Fruit fly (Drosophila melanogaster): ENCODE measurements around the gene Atg8a.

The Atg8a gene

dm6 chrX:10787352-10787751 lies 19.2 kb upstream of the Atg8a start:
- TF ChIP-seq toe (GFP tag; optimal IDR thresholded peaks at IDR 0.05): no peak
- peak; percentile 72 for TF ChIP-seq kay (GFP tag; ENCODE audit: borderline replicate concordance)
- TF ChIP-seq Hr96 (GFP tag; optimal IDR thresholded peaks at IDR 0.05): no peak

- TF ChIP-seq toe (GFP tag; optimal IDR thresholded peaks at IDR 0.05) (no peak), ovo (GFP tag; optimal IDR thresholded peaks at IDR 0.05) (no peak), CG11617 (GFP tag; optimal IDR thresholded peaks at IDR 0.05) (peak; percentile 9), Clk (GFP tag; optimal IDR thresholded peaks at IDR 0.05) (no peak), CG1620 (GFP tag; optimal IDR thresholded peaks at IDR 0.05) (peak; percentile 34), CG7045 (GFP tag; optimal IDR thresholded peaks at IDR 0.05) (no peak), Hr96 (GFP tag; optimal IDR thresholded peaks at IDR 0.05) (no peak), CG5204 (GFP tag; optimal IDR thresholded peaks at IDR 0.05) (no peak), cic (GFP tag; optimal IDR thresholded peaks at IDR 0.05) (no peak), cnc (optimal IDR thresholded peaks at IDR 0.05) (no peak), CG14711 (tag; optimal IDR thresholded peaks at IDR 0.05) (no peak), CG33017 (tag; optimal IDR thresholded peaks at IDR 0.05) (peak; percentile 33), kay (GFP tag; ENCODE audit: borderline replicate concordance) (no peak), tj (GFP tag; optimal IDR thresholded peaks at IDR 0.05) (no peak), Mnt (GFP tag; optimal IDR thresholded peaks at IDR 0.05) (peak; percentile 61), CG7101 (tag; optimal IDR thresholded peaks at IDR 0.05) (no peak), Crg-1 (GFP tag; optimal IDR thresholded peaks at IDR 0.05) (peak; percentile 23), CG12768 (GFP tag; optimal IDR thresholded peaks at IDR 0.05) (no peak), bab1 (GFP tag; optimal IDR thresholded peaks at IDR 0.05) (peak; percentile 32), pad (GFP tag; optimal IDR thresholded peaks at IDR 0.05) (peak; percentile 15)
Observed at dm6 chrX:10786443-10787097, 18.4 kb upstream of the Atg8a start, which contains the start of the genes Ant2 and sesB. TSS of gene Ant2 (minus strand) at chrX:10786907. TSS of gene sesB (minus strand) at chrX:10786958.

dm6 chrX:10785920-10786361 lies 17.8 kb upstream of the Atg8a start:
- TF ChIP-seq CG11617 (GFP tag; optimal IDR thresholded peaks at IDR 0.05): no peak
- TF ChIP-seq cic (GFP tag; optimal IDR thresholded peaks at IDR 0.05): peak; percentile 83
- TF ChIP-seq Mnt (GFP tag; optimal IDR thresholded peaks at IDR 0.05): peak; percentile 100
- TF ChIP-seq kay (GFP tag; ENCODE audit: borderline replicate concordance): peak; percentile 89
- TF ChIP-seq Hr96 (GFP tag; optimal IDR thresholded peaks at IDR 0.05): no peak
- peak; percentile 54 for TF ChIP-seq CG7101 (tag; optimal IDR thresholded peaks at IDR 0.05)
- TF ChIP-seq bab1 (GFP tag; optimal IDR thresholded peaks at IDR 0.05): no peak

dm6 chrX:10784812-10785638 lies 16.9 kb upstream of the Atg8a start:
- TF ChIP-seq ovo (GFP tag; optimal IDR thresholded peaks at IDR 0.05) (peak; percentile 92), Crg-1 (GFP tag; optimal IDR thresholded peaks at IDR 0.05) (no peak), cnc (optimal IDR thresholded peaks at IDR 0.05) (no peak), CG5204 (GFP tag; optimal IDR thresholded peaks at IDR 0.05) (no peak), tj (GFP tag; optimal IDR thresholded peaks at IDR 0.05) (peak; percentile 99), CG11617 (GFP tag; optimal IDR thresholded peaks at IDR 0.05) (peak; percentile 55), CG12768 (GFP tag; optimal IDR thresholded peaks at IDR 0.05) (no peak), CG7101 (tag; optimal IDR thresholded peaks at IDR 0.05) (peak; percentile 9), pad (GFP tag; optimal IDR thresholded peaks at IDR 0.05) (peak; percentile 75), CG14711 (tag; optimal IDR thresholded peaks at IDR 0.05) (peak; percentile 39), toe (GFP tag; optimal IDR thresholded peaks at IDR 0.05) (peak; percentile 7), CG7045 (GFP tag; optimal IDR thresholded peaks at IDR 0.05) (no peak)

- TF ChIP-seq kay (GFP tag; ENCODE audit: borderline replicate concordance): no peak
- peak; percentile 63 for TF ChIP-seq cic (GFP tag; optimal IDR thresholded peaks at IDR 0.05)
- no peak for TF ChIP-seq CG33017 (tag; optimal IDR thresholded peaks at IDR 0.05)
- TF ChIP-seq CG7101 (tag; optimal IDR thresholded peaks at IDR 0.05): no peak
- TF ChIP-seq tj (GFP tag; optimal IDR thresholded peaks at IDR 0.05): peak; percentile 97
- TF ChIP-seq ovo (GFP tag; optimal IDR thresholded peaks at IDR 0.05): peak; percentile 64
- TF ChIP-seq Clk (GFP tag; optimal IDR thresholded peaks at IDR 0.05): no peak
- TF ChIP-seq Mnt (GFP tag; optimal IDR thresholded peaks at IDR 0.05): peak; percentile 85
Observed at dm6 chrX:10784330-10784778, 16.2 kb upstream of the Atg8a start.

dm6 chrX:10783374-10784064 lies 15.4 kb upstream of the Atg8a start:
- TF ChIP-seq CG7101 (tag; optimal IDR thresholded peaks at IDR 0.05): no peak
- peak; percentile 81 for TF ChIP-seq kay (GFP tag; ENCODE audit: borderline replicate concordance)
- no peak for TF ChIP-seq CG33017 (tag; optimal IDR thresholded peaks at IDR 0.05)
- TF ChIP-seq Clk (GFP tag; optimal IDR thresholded peaks at IDR 0.05): no peak
- TF ChIP-seq cic (GFP tag; optimal IDR thresholded peaks at IDR 0.05): peak; percentile 12
